Worm (Caenorhabditis elegans): ENCODE measurements around the gene suex-2.

suex-2 gene

ce11 chrIV:8949078-8950039, 18.7 kb upstream of the suex-2 start (continued):
- TF ChIP-seq lin-40 (tag; optimal IDR thresholded peaks at IDR 0.05) (peak; percentile 94), mcd-1 (GFP tag; IDR thresholded peaks at IDR 0.05) (no peak; the same call in 1 of the 2 replicates), repo-1 (tag; optimal IDR thresholded peaks at IDR 0.05) (no peak), fkh-3 (tag; optimal IDR thresholded peaks at IDR 0.05) (no peak), tbp1 (GFP tag; optimal IDR thresholded peaks at IDR 0.05) (peak; percentile 45), B0019.2 (GFP tag; conservative IDR thresholded peaks at IDR 0.05) (no peak), chd-7 (tag; optimal IDR thresholded peaks at IDR 0.05) (peak; percentile 78), T07F8.4 (tag; optimal IDR thresholded peaks at IDR 0.05) (no peak), F39B2.1 (GFP tag; IDR thresholded peaks at IDR 0.05) (no peak), efl-1 (GFP tag; optimal IDR thresholded peaks at IDR 0.05) (no peak), mxl-1 (tag; optimal IDR thresholded peaks at IDR 0.05) (no peak), F57C9.4 (tag; optimal IDR thresholded peaks at IDR 0.05) (no peak), attf-6 (GFP tag; IDR thresholded peaks at IDR 0.05) (no peak), athp-1 (tag; optimal IDR thresholded peaks at IDR 0.05) (no peak), Y53G8AR.9 (GFP tag; conservative IDR thresholded peaks at IDR 0.05) (0 out of 2 replicates have a peak, but pooled peaks have one; percentile 65), K12H6.12 (tag; optimal IDR thresholded peaks at IDR 0.05) (no peak), rec-8 (tag; optimal IDR thresholded peaks at IDR 0.05) (no peak), B0035.1 (tag; optimal IDR thresholded peaks at IDR 0.05) (no peak), nhr-90 (tag; optimal IDR thresholded peaks at IDR 0.05) (no peak), him-1 (tag; optimal IDR thresholded peaks at IDR 0.05) (no peak), pbrm-1 (GFP tag; IDR thresholded peaks at IDR 0.05) (no peak), lin-35 (GFP tag; optimal IDR thresholded peaks at IDR 0.05) (no peak), nfya-2 (GFP tag; IDR thresholded peaks at IDR 0.05) (no peak), mes-4 (tag; optimal IDR thresholded peaks at IDR 0.05) (no peak), let-607 (tag; optimal IDR thresholded peaks at IDR 0.05) (peak in 1 of 2 experiments; percentile 68), Y95B8A.8 (GFP tag; IDR thresholded peaks at IDR 0.05) (no peak), snpc-1.3 (tag; optimal IDR thresholded peaks at IDR 0.05; ENCODE audit: insufficient read depth) (no peak), lin-54 (GFP tag; optimal IDR thresholded peaks at IDR 0.05) (no peak), gei-17 (GFP tag; optimal IDR thresholded peaks at IDR 0.05) (peak; percentile 50), F52B5.7 (tag; optimal IDR thresholded peaks at IDR 0.05) (no peak), dpl-1 (GFP tag; optimal IDR thresholded peaks at IDR 0.05) (no peak), egl-18 (GFP tag; IDR thresholded peaks at IDR 0.05) (no peak), nhr-27 (tag; optimal IDR thresholded peaks at IDR 0.05) (no peak), bed-1 (GFP tag; IDR thresholded peaks at IDR 0.05) (no peak), dox-1 (GFP tag; IDR thresholded peaks at IDR 0.05) (no peak), ceh-79 (tag; optimal IDR thresholded peaks at IDR 0.05) (no peak), pha-4 (tag; optimal IDR thresholded peaks at IDR 0.05) (no peak), sptf-2 (GFP tag; optimal IDR thresholded peaks at IDR 0.05) (no peak), B0336.3 (GFP tag; IDR thresholded peaks at IDR 0.05) (no peak), somi-1 (GFP tag; optimal IDR thresholded peaks at IDR 0.05) (peak; percentile 95), T26A5.8 (tag; optimal IDR thresholded peaks at IDR 0.05) (no peak), rcor-1 (GFP tag; IDR thresholded peaks at IDR 0.05) (no peak), madf-10 (tag; optimal IDR thresholded peaks at IDR 0.05) (no peak), B0261.1 (tag; optimal IDR thresholded peaks at IDR 0.05) (no peak), lsy-27 (tag; optimal IDR thresholded peaks at IDR 0.05; ENCODE audit: borderline replicate concordance, insufficient read depth) (no peak), ama-1 (optimal IDR thresholded peaks at IDR 0.05) (no peak), ama-1 (GFP tag; optimal IDR thresholded peaks at IDR 0.05) (no peak)
